Fruit fly (Drosophila melanogaster) whole organism, embryonic: ENCODE measurements around the gene Pex3.

Experiments used
- ATbp ChIP-seq: fragments of 200-800 bp; sonication (Bioruptor generic); optimal IDR thresholded peaks from 2 replicates; lab custom pipeline; 2017; ENCODE audit warnings: missing biosample characterization, mild to moderate bottlenecking, missing genetic modification characterization, missing genetic modification reagents
- Bgb ChIP-seq: fragments of 200-800 bp; sonication (Bioruptor generic); IDR thresholded peaks from 2 replicates; pipeline ENCODE4 v1.3.6; 2022; ENCODE audit warnings: missing biosample characterization, missing genetic modification characterization; ENCODE audit not compliant: partially characterized antibody
- CG10267 ChIP-seq: fragments of 200-800 bp; sonication (Bioruptor generic); optimal IDR thresholded peaks from 2 replicates; lab custom pipeline; 2018; ENCODE audit warnings: missing biosample characterization, mild to moderate bottlenecking, missing genetic modification characterization, moderate library complexity
- CG10654 ChIP-seq: fragments of 200-800 bp; sonication (Bioruptor generic); optimal IDR thresholded peaks from 2 replicates; lab custom pipeline; 2016; ENCODE audit warnings: missing biosample characterization, missing genetic modification characterization
- CG13123 ChIP-seq: fragments of 200-800 bp; sonication (Bioruptor generic); optimal IDR thresholded peaks from 2 replicates; lab custom pipeline; 2016; ENCODE audit warnings: missing biosample characterization, missing genetic modification characterization
- CG14441 ChIP-seq: fragments of 200-800 bp; sonication (Bioruptor generic); IDR thresholded peaks from 2 replicates; pipeline ENCODE4 v1.3.6; 2022; ENCODE audit warnings: missing biosample characterization, missing genetic modification characterization
- CG14710 ChIP-seq: fragments of 200-800 bp; sonication (Bioruptor generic); optimal IDR thresholded peaks from 3 replicates; lab custom pipeline; 2019; ENCODE audit warnings: missing biosample characterization, mild to moderate bottlenecking, missing genetic modification characterization, moderate library complexity
- CG15269 ChIP-seq: fragments of 200-800 bp; sonication (Bioruptor generic); optimal IDR thresholded peaks from 2 replicates; lab custom pipeline; 2018; ENCODE audit warnings: missing biosample characterization, mild to moderate bottlenecking, missing genetic modification characterization, moderate library complexity
- CG1529 ChIP-seq: fragments of 200-800 bp; sonication (Bioruptor generic); optimal IDR thresholded peaks from 3 replicates; lab custom pipeline; 2018; ENCODE audit warnings: missing biosample characterization, missing genetic modification characterization
- CG15601 ChIP-seq: fragments of 200-800 bp; sonication (Bioruptor generic); optimal IDR thresholded peaks from 3 replicates; lab custom pipeline; 2019; ENCODE audit warnings: missing biosample characterization, mild to moderate bottlenecking, missing genetic modification characterization, moderate library complexity
- CG16813 ChIP-seq: fragments of 200-800 bp; sonication (Bioruptor generic); IDR thresholded peaks from 3 replicates; pipeline ENCODE4 v1.3.6; 2022; ENCODE audit warnings: missing biosample characterization, missing genetic modification characterization; ENCODE audit not compliant: partially characterized antibody
- CG1792 ChIP-seq: fragments of 200-800 bp; sonication (Bioruptor generic); optimal IDR thresholded peaks from 2 replicates; lab custom pipeline; 2016; ENCODE audit warnings: missing biosample characterization, missing genetic modification characterization
- CG2120 ChIP-seq: fragments of 200-800 bp; sonication (Bioruptor generic); optimal IDR thresholded peaks from 3 replicates; lab custom pipeline; 2016; ENCODE audit warnings: missing biosample characterization, missing genetic modification characterization
- CG2199 ChIP-seq: fragments of 200-800 bp; sonication (Bioruptor generic); IDR thresholded peaks from 3 replicates; pipeline ENCODE4 v1.3.6; 2022; ENCODE audit warnings: missing biosample characterization, missing genetic modification characterization
- CG30020 ChIP-seq: fragments of 200-800 bp; optimal IDR thresholded peaks from 2 replicates; lab custom pipeline; 2019; ENCODE audit warnings: missing biosample characterization, mild to moderate bottlenecking, missing genetic modification characterization, moderate library complexity
- CG31365 ChIP-seq: fragments of 200-800 bp; sonication (Bioruptor generic); optimal IDR thresholded peaks from 2 replicates; lab custom pipeline; 2018; ENCODE audit warnings: missing biosample characterization, mild to moderate bottlenecking, missing genetic modification characterization
- CG4820 ChIP-seq: fragments of 200-800 bp; sonication (Bioruptor generic); optimal IDR thresholded peaks from 3 replicates; lab custom pipeline; 2016; ENCODE audit warnings: missing biosample characterization, missing genetic modification characterization
- CG5180 ChIP-seq: fragments of 200-800 bp; sonication (Bioruptor generic); optimal IDR thresholded peaks from 3 replicates; lab custom pipeline; 2017; ENCODE audit warnings: missing biosample characterization, missing genetic modification characterization, mild to moderate bottlenecking, moderate library complexity, missing genetic modification reagents
- Chrac-16 ChIP-seq: fragments of 200-800 bp; sonication (Bioruptor generic); optimal IDR thresholded peaks from 3 replicates; lab custom pipeline; 2016; ENCODE audit warnings: missing biosample characterization, missing genetic modification characterization
- D ChIP-seq, 2 experiments: fragments of 200-800 bp in 1 of 2; fragments of >200 bp in 1 of 2; sonication (Bioruptor generic) in 1 of 2; optimal IDR thresholded peaks; 2 replicates in 1 of 2; 3 replicates in 1 of 2; lab custom pipeline; 2017; ENCODE audit warnings: mild to moderate bottlenecking in 1 of 2, missing biosample characterization in 1 of 2, missing genetic modification characterization in 1 of 2, missing genetic modification reagents in 1 of 2
- Dp ChIP-seq: fragments of 200-800 bp; sonication (Bioruptor generic); optimal IDR thresholded peaks from 2 replicates; lab custom pipeline; 2018; ENCODE audit warnings: missing biosample characterization, mild to moderate bottlenecking, missing genetic modification characterization, moderate library complexity
- Dref ChIP-seq: fragments of 200-800 bp; sonication (Bioruptor generic); IDR thresholded peaks from 2 replicates; pipeline ENCODE4 v1.3.6; 2022; ENCODE audit warnings: missing biosample characterization, missing genetic modification characterization
- Max ChIP-seq: fragments of 200-800 bp; sonication (Bioruptor generic); optimal IDR thresholded peaks from 2 replicates; lab custom pipeline; 2016; ENCODE audit warnings: missing biosample characterization, mild to moderate bottlenecking, missing genetic modification characterization
- Nf-YA ChIP-seq: fragments of 200-800 bp; sonication (Bioruptor generic); IDR thresholded peaks from 2 replicates; pipeline ENCODE4 v1.3.6; 2022; ENCODE audit warnings: missing biosample characterization, missing genetic modification characterization
- Nf-YB ChIP-seq: fragments of 200-800 bp; sonication (Bioruptor generic); optimal IDR thresholded peaks from 3 replicates; lab custom pipeline; 2019; ENCODE audit warnings: missing biosample characterization, mild to moderate bottlenecking, missing genetic modification characterization, moderate library complexity
- Opbp ChIP-seq: fragments of 200-800 bp; sonication (Bioruptor generic); IDR thresholded peaks from 3 replicates; pipeline ENCODE4 v1.3.6; 2022; ENCODE audit warnings: missing biosample characterization, missing genetic modification characterization; ENCODE audit not compliant: partially characterized antibody
- Rfx ChIP-seq: fragments of 200-800 bp; sonication (Bioruptor generic); IDR thresholded peaks from 2 replicates; pipeline ENCODE4 v1.3.6; 2022; ENCODE audit warnings: missing biosample characterization, missing genetic modification characterization
- Side ChIP-seq: fragments of 200-800 bp; sonication (Bioruptor generic); optimal IDR thresholded peaks from 2 replicates; lab custom pipeline; 2016; ENCODE audit warnings: missing biosample characterization, missing genetic modification characterization
- Trl ChIP-seq, 3 experiments: fragments of >200 bp in 2 of 3; fragments of 200-800 bp in 1 of 3; sonication (Bioruptor generic) in 1 of 3; optimal IDR thresholded peaks; 2 replicates in 1 of 3; 3 replicates in 2 of 3; lab custom pipeline; 2016 to 2017; ENCODE audit warnings: missing biosample characterization in 1 of 3, missing genetic modification characterization in 1 of 3
- YL-1 ChIP-seq: fragments of 200-800 bp; sonication (Bioruptor generic); optimal IDR thresholded peaks from 3 replicates; lab custom pipeline; 2017; ENCODE audit warnings: missing biosample characterization, mild to moderate bottlenecking, missing genetic modification characterization
- bbx ChIP-seq: fragments of 200-800 bp; sonication (Bioruptor generic); IDR thresholded peaks from 2 replicates; pipeline ENCODE4 v1.3.6; 2022; ENCODE audit warnings: missing biosample characterization, missing genetic modification characterization; ENCODE audit not compliant: partially characterized antibody
- cg ChIP-seq: fragments of 200-800 bp; sonication (Bioruptor generic); optimal IDR thresholded peaks from 3 replicates; lab custom pipeline; 2019; ENCODE audit warnings: missing biosample characterization, mild to moderate bottlenecking, missing genetic modification characterization, moderate library complexity
- crol ChIP-seq: fragments of 200-800 bp; sonication (Bioruptor generic); IDR thresholded peaks from 2 replicates; pipeline ENCODE4 v1.3.6; 2022; ENCODE audit warnings: missing biosample characterization, missing genetic modification characterization
- dmrt99B ChIP-seq: fragments of 200-800 bp; sonication (Bioruptor generic); optimal IDR thresholded peaks from 2 replicates; lab custom pipeline; 2018; ENCODE audit warnings: missing biosample characterization, mild to moderate bottlenecking, missing genetic modification characterization, moderate library complexity
- eve ChIP-seq, 2 experiments: fragments of >200 bp; optimal IDR thresholded peaks; 2 replicates each; lab custom pipeline; 2017; ENCODE audit warnings: missing biosample characterization in 2 of 2, missing genetic modification characterization in 2 of 2
- fd96Cb ChIP-seq: fragments of 200-800 bp; sonication (Bioruptor generic); optimal IDR thresholded peaks from 2 replicates; lab custom pipeline; 2018; ENCODE audit warnings: missing biosample characterization, mild to moderate bottlenecking, missing genetic modification characterization, moderate library complexity
- gsb ChIP-seq: fragments of 200-800 bp; sonication (Bioruptor generic); IDR thresholded peaks from 2 replicates; pipeline ENCODE4 v1.3.6; 2022; ENCODE audit warnings: missing biosample characterization, missing genetic modification characterization
- hb ChIP-seq: fragments of 200-800 bp; sonication (Bioruptor generic); IDR thresholded peaks from 3 replicates; pipeline ENCODE4 v1.3.6; 2022; ENCODE audit warnings: missing biosample characterization, missing genetic modification characterization; ENCODE audit not compliant: partially characterized antibody
- inv ChIP-seq: fragments of 200-800 bp; sonication (Bioruptor generic); IDR thresholded peaks from 2 replicates; pipeline ENCODE4 v1.3.6; 2022; ENCODE audit warnings: missing biosample characterization, missing genetic modification characterization; ENCODE audit not compliant: partially characterized antibody
- kay ChIP-seq: fragments of 200-800 bp; sonication (Bioruptor generic); optimal IDR thresholded peaks from 2 replicates; lab custom pipeline; 2016; ENCODE audit warnings: missing biosample characterization, missing genetic modification characterization
- ken ChIP-seq: fragments of 200-800 bp; sonication (Bioruptor generic); IDR thresholded peaks from 3 replicates; pipeline ENCODE4 v1.3.6; 2022; ENCODE audit warnings: missing biosample characterization, missing genetic modification characterization
- ranshi ChIP-seq: fragments of 200-800 bp; sonication (Bioruptor generic); IDR thresholded peaks from 2 replicates; pipeline ENCODE4 v1.3.6; 2022; ENCODE audit warnings: missing biosample characterization, missing genetic modification characterization
- row ChIP-seq: fragments of 200-800 bp; sonication (Bioruptor generic); IDR thresholded peaks from 3 replicates; pipeline ENCODE4 v1.3.6; 2022; ENCODE audit warnings: missing biosample characterization, missing genetic modification characterization
- sna ChIP-seq: fragments of 200-800 bp; sonication (Bioruptor generic); IDR thresholded peaks from 2 replicates; pipeline ENCODE4 v1.3.6; 2022; ENCODE audit warnings: missing biosample characterization, missing genetic modification characterization; ENCODE audit not compliant: partially characterized antibody
- stwl ChIP-seq: fragments of 200-800 bp; sonication (Bioruptor generic); optimal IDR thresholded peaks from 3 replicates; lab custom pipeline; 2018; ENCODE audit warnings: missing biosample characterization, mild to moderate bottlenecking, missing genetic modification characterization, moderate library complexity
- unc-4 ChIP-seq: fragments of 200-800 bp; sonication (Bioruptor generic); IDR thresholded peaks from 2 replicates; pipeline ENCODE4 v1.3.6; 2022; ENCODE audit warnings: missing biosample characterization, missing genetic modification characterization; ENCODE audit not compliant: partially characterized antibody
- vvl ChIP-seq: fragments of 200-800 bp; sonication (Bioruptor generic); IDR thresholded peaks from 2 replicates; pipeline ENCODE4 v1.3.6; 2022; ENCODE audit warnings: missing biosample characterization, missing genetic modification characterization
- yki ChIP-seq: fragments of >200 bp; optimal IDR thresholded peaks from 3 replicates; lab custom pipeline; 2018

Gene Pex3

dm6 chr3L:15094589-15095288, 49.4 kb upstream of the Pex3 start, which contains the start of the genes sstn, Plp and GlyRS:
Gene sstn (minus strand): TSS chr3L:15094719.
Gene Plp (minus strand): TSS chr3L:15094724.
Gene GlyRS (plus strand): TSS chr3L:15095142.
- TF ChIP-seq YL-1 (peak; percentile 42), ranshi (no peak), D (optimal IDR thresholded peaks at IDR 0.05; lab: Kevin White, UChicago) (no peak), D (GFP tag; optimal IDR thresholded peaks at IDR 0.05; lab: Kevin White, UChicago) (peak; percentile 27), Opbp (GFP tag; lab: Robert Waterston, UW) (peak; percentile 52; the same call in 2 of the 3 replicates), ken (GFP tag; lab: Robert Waterston, UW) (no peak), Nf-YB (no peak), Bgb (GFP tag; lab: Robert Waterston, UW) (peak; percentile 55), cg (GFP tag; lab: Kevin White, UChicago) (no peak), Rfx (0 out of 2 replicates have a peak, but pooled peaks have one; percentile 24), Dref (GFP tag; lab: Robert Waterston, UW) (peak; percentile 71), CG4820 (GFP tag; lab: Kevin White, UChicago) (peak; percentile 28), hb (GFP tag; lab: Robert Waterston, UW) (no peak), CG5180 (GFP tag; lab: Kevin White, UChicago) (peak; percentile 27), Side (GFP tag; lab: Kevin White, UChicago) (no peak), gsb (GFP tag; lab: Robert Waterston, UW) (no peak), CG15269 (tag; lab: Kevin White, UChicago) (peak; percentile 33), CG1792 (GFP tag; lab: Kevin White, UChicago) (no peak), kay (GFP tag; lab: Kevin White, UChicago) (no peak), sna (peak; percentile 39), fd96Cb (tag; lab: Kevin White, UChicago) (no peak), CG14441 (no peak), ATbp (GFP tag; lab: Kevin White, UChicago) (no peak), inv (GFP tag; lab: Robert Waterston, UW) (peak; percentile 49), vvl (GFP tag; lab: Robert Waterston, UW) (peak; percentile 51; the same call in 1 of the 2 replicates), dmrt99B (tag; lab: Kevin White, UChicago) (peak; percentile 23), Max (GFP tag; lab: Kevin White, UChicago) (peak; percentile 50), CG13123 (GFP tag; lab: Kevin White, UChicago) (peak; percentile 22), crol (GFP tag; lab: Robert Waterston, UW) (peak; percentile 28; the same call in 1 of the 2 replicates), Chrac-16 (GFP tag; lab: Kevin White, UChicago) (peak; percentile 38), CG1529 (GFP tag; lab: Kevin White, UChicago) (peak; percentile 15), CG14710 (tag; lab: Kevin White, UChicago) (peak; percentile 68), CG31365 (tag; lab: Kevin White, UChicago) (no peak), Nf-YA (no peak), CG16813 (GFP tag; lab: Robert Waterston, UW) (no peak), Dp (GFP tag; lab: Kevin White, UChicago) (peak; percentile 17), CG2199 (GFP tag; lab: Robert Waterston, UW) (no peak), row (GFP tag; lab: Robert Waterston, UW) (peak; percentile 83), stwl (tag; lab: Kevin White, UChicago) (peak; percentile 56), bbx (peak; percentile 69), yki (lab: Kevin White, UChicago) (no peak), CG10654 (GFP tag; lab: Kevin White, UChicago) (peak; percentile 29), CG15601 (tag; lab: Kevin White, UChicago) (peak; percentile 33), eve (GFP tag; optimal IDR thresholded peaks at IDR 0.05; lab: Kevin White, UChicago) (no peak), Trl (optimal IDR thresholded peaks at IDR 0.05; lab: Kevin White, UChicago) (peak in 1 of 2 experiments; percentile 12), Trl (GFP tag; optimal IDR thresholded peaks at IDR 0.05; lab: Kevin White, UChicago) (no peak), unc-4 (GFP tag; lab: Robert Waterston, UW) (peak; percentile 51), CG10267 (tag; lab: Kevin White, UChicago) (peak; percentile 99), CG2120 (GFP tag; lab: Kevin White, UChicago) (peak; percentile 22), CG30020 (tag; lab: Kevin White, UChicago) (peak; percentile 50)
